Worm (Caenorhabditis elegans) whole organism, L2 larva: ENCODE measurements around the gene acp-2.

Experiments
- F13H6.1 ChIP-seq: sonication (generic microtip); optimal IDR thresholded peaks from 2 replicates; lab custom pipeline; 2016; ENCODE audit warnings: missing genetic modification characterization, missing compliant biosample characterization
- Y55F3AM.14 ChIP-seq: fragments of 200-800 bp; sonication (Bioruptor generic); optimal IDR thresholded peaks from 2 replicates; lab custom pipeline; 2018; ENCODE audit warnings: mild to moderate bottlenecking, missing genetic modification characterization, missing compliant biosample characterization
- ZK546.5 ChIP-seq: sonication (generic microtip); optimal IDR thresholded peaks from 2 replicates; lab custom pipeline; 2017; ENCODE audit warnings: missing biosample characterization, missing genetic modification characterization
- aly-2 ChIP-seq: fragments of 150-350 bp; optimal IDR thresholded peaks from 2 replicates; lab custom pipeline; 2014; ENCODE audit warnings: missing biosample characterization, missing genetic modification characterization
- ama-1 ChIP-seq: fragments of 150-350 bp; optimal IDR thresholded peaks from 2 replicates; lab custom pipeline; 2018; ENCODE audit warnings: inconsistent platforms
- blmp-1 ChIP-seq: sonication (generic microtip); optimal IDR thresholded peaks from 2 replicates; lab custom pipeline; 2017; ENCODE audit warnings: missing genetic modification characterization, mild to moderate bottlenecking, missing compliant biosample characterization, antibody characterized with exemption, moderate library complexity; ENCODE audit not compliant: insufficient read depth
- ceh-16 ChIP-seq: fragments of 150-350 bp; optimal IDR thresholded peaks from 2 replicates; lab custom pipeline; 2014; ENCODE audit warnings: missing biosample characterization, missing genetic modification characterization
- ceh-82 ChIP-seq: fragments of 150-350 bp; optimal IDR thresholded peaks from 2 replicates; lab custom pipeline; 2014; ENCODE audit warnings: missing biosample characterization, missing genetic modification characterization
- crh-2 ChIP-seq: sonication (generic microtip); optimal IDR thresholded peaks from 2 replicates; lab custom pipeline; 2017; ENCODE audit warnings: missing biosample characterization, missing genetic modification characterization
- egl-27 ChIP-seq: sonication (generic microtip); optimal IDR thresholded peaks from 3 replicates; lab custom pipeline; 2017; ENCODE audit warnings: missing biosample characterization, missing genetic modification reagents, missing genetic modification characterization
- elt-1 ChIP-seq: fragments of 150-350 bp; optimal IDR thresholded peaks from 2 replicates; lab custom pipeline; 2014; ENCODE audit warnings: missing biosample characterization, missing genetic modification characterization
- elt-3 ChIP-seq: sonication (generic microtip); optimal IDR thresholded peaks from 2 replicates; lab custom pipeline; 2017; ENCODE audit warnings: missing biosample characterization, missing genetic modification characterization
- fos-1 ChIP-seq: fragments of 150-350 bp; optimal IDR thresholded peaks from 2 replicates; lab custom pipeline; 2014; ENCODE audit warnings: missing biosample characterization, missing genetic modification characterization
- lin-11 ChIP-seq: fragments of 150-350 bp; sonication (generic microtip); optimal IDR thresholded peaks from 2 replicates; lab custom pipeline; 2014; ENCODE audit warnings: missing biosample characterization, missing genetic modification characterization, inconsistent platforms, mixed read lengths
- lsy-2 ChIP-seq, 2 experiments: fragments of 150-350 bp in 1 of 2; sonication (generic microtip) in 1 of 2; optimal IDR thresholded peaks; 2 replicates each; lab custom pipeline; 2014 to 2017; ENCODE audit warnings: missing biosample characterization in 2 of 2, missing genetic modification characterization in 2 of 2
- mab-5 ChIP-seq: fragments of 150-350 bp; optimal IDR thresholded peaks from 2 replicates; lab custom pipeline; 2014; ENCODE audit warnings: missing biosample characterization, missing genetic modification characterization
- mbf-1 ChIP-seq: sonication (generic microtip); optimal IDR thresholded peaks from 2 replicates; lab custom pipeline; 2017; ENCODE audit warnings: missing biosample characterization, missing genetic modification characterization
- nhr-10 ChIP-seq: sonication (generic microtip); optimal IDR thresholded peaks from 2 replicates; lab custom pipeline; 2017; ENCODE audit warnings: missing biosample characterization, missing genetic modification characterization
- nhr-11 ChIP-seq: fragments of 150-350 bp; optimal IDR thresholded peaks from 2 replicates; lab custom pipeline; 2014; ENCODE audit warnings: missing biosample characterization, missing genetic modification characterization
- nhr-21 ChIP-seq: fragments of 150-350 bp; optimal IDR thresholded peaks from 2 replicates; lab custom pipeline; 2014; ENCODE audit warnings: missing biosample characterization, missing genetic modification characterization
- nhr-237 ChIP-seq: fragments of 150-350 bp; optimal IDR thresholded peaks from 2 replicates; lab custom pipeline; 2014; ENCODE audit warnings: missing biosample characterization, missing genetic modification characterization
- nhr-6 ChIP-seq: fragments of 150-350 bp; optimal IDR thresholded peaks from 2 replicates; lab custom pipeline; 2014; ENCODE audit warnings: missing biosample characterization, missing genetic modification characterization
- nhr-77 ChIP-seq: fragments of 150-350 bp; optimal IDR thresholded peaks from 2 replicates; lab custom pipeline; 2014; ENCODE audit warnings: missing biosample characterization, missing genetic modification characterization
- sem-4 ChIP-seq: fragments of 150-350 bp; optimal IDR thresholded peaks from 2 replicates; lab custom pipeline; 2014; ENCODE audit warnings: missing biosample characterization, missing genetic modification reagents, missing genetic modification characterization
- skn-1 ChIP-seq: sonication (generic microtip); optimal IDR thresholded peaks from 2 replicates; lab custom pipeline; 2017; ENCODE audit warnings: missing biosample characterization, missing genetic modification characterization
- sma-3 ChIP-seq: sonication (generic microtip); optimal IDR thresholded peaks from 2 replicates; lab custom pipeline; 2016; ENCODE audit warnings: missing genetic modification reagents, missing genetic modification characterization, missing compliant biosample characterization
- sma-9 ChIP-seq, 2 experiments: fragments of 150-350 bp in 1 of 2; sonication (generic microtip) in 1 of 2; optimal IDR thresholded peaks; 2 replicates each; lab custom pipeline; 2014 to 2016; ENCODE audit warnings: missing genetic modification characterization in 2 of 2, mild to moderate bottlenecking in 1 of 2, missing biosample characterization in 1 of 2, missing compliant biosample characterization in 1 of 2, missing genetic modification reagents in 1 of 2, moderate library complexity in 1 of 2
- snpc-4 ChIP-seq: fragments of 150-350 bp; optimal IDR thresholded peaks from 2 replicates; lab custom pipeline; 2014; ENCODE audit warnings: missing biosample characterization, missing genetic modification characterization
- unc-39 ChIP-seq: fragments of 150-350 bp; optimal IDR thresholded peaks from 2 replicates; lab custom pipeline; 2014; ENCODE audit warnings: missing biosample characterization, missing genetic modification characterization
- unc-55 ChIP-seq: fragments of 150-350 bp; sonication (generic microtip); optimal IDR thresholded peaks from 3 replicates; lab custom pipeline; 2014; ENCODE audit warnings: missing biosample characterization, missing genetic modification reagents, missing genetic modification characterization
- zag-1 ChIP-seq: fragments of 150-350 bp; optimal IDR thresholded peaks from 2 replicates; lab custom pipeline; 2014; ENCODE audit warnings: missing biosample characterization, missing genetic modification characterization
- ztf-11 ChIP-seq: sonication (generic microtip); optimal IDR thresholded peaks from 2 replicates; lab custom pipeline; 2017; ENCODE audit warnings: missing biosample characterization, missing genetic modification characterization

Gene acp-2

ce11 chrII:8396041-8396440, 35.8 kb downstream of the acp-2 start, which contains the start of gene F49E12.7:
TSS of gene F49E12.7 (minus strand) at chrII:8396141.
- TF ChIP-seq crh-2, result no peak
- TF ChIP-seq nhr-237 (tag; lab: Kevin White, UChicago), result no peak
- no peak for TF ChIP-seq mbf-1
- TF ChIP-seq sma-3 (GFP tag; lab: Kevin White, UChicago), result no peak
- TF ChIP-seq zag-1, result no peak
- TF ChIP-seq nhr-77, result no peak
- no peak for TF ChIP-seq nhr-10

- TF ChIP-seq skn-1 (tag; lab: Kevin White, UChicago) (no peak), fos-1 (tag; lab: Kevin White, UChicago) (no peak), elt-1 (tag; lab: Kevin White, UChicago) (no peak), snpc-4 (tag; lab: Kevin White, UChicago) (no peak), sem-4 (tag; lab: Kevin White, UChicago) (no peak), nhr-6 (tag; lab: Kevin White, UChicago) (no peak), mab-5 (tag; lab: Kevin White, UChicago) (no peak), ZK546.5 (no peak), ceh-16 (no peak), sma-3 (GFP tag; lab: Kevin White, UChicago) (no peak)
- TF ChIP-seq, all 48 proteins: peak for 0
These were observed 37.6 kb downstream of the acp-2 start, which contains the start of gene F49E12.8 for ce11 chrII:8394205-8394604. TSS of gene F49E12.8 (minus strand) at chrII:8394305.

ce11 chrII:8392215-8392614, 39.6 kb downstream of the acp-2 start:
- TF ChIP-seq lin-11 (tag; lab: Kevin White, UChicago), result no peak
- TF ChIP-seq nhr-10, result no peak
- TF ChIP-seq elt-3 (tag; lab: Kevin White, UChicago), result no peak
- TF ChIP-seq blmp-1 (tag; lab: Kevin White, UChicago), result no peak
- no peak for TF ChIP-seq ama-1 (lab: Kevin White, UChicago)
- TF ChIP-seq fos-1 (tag; lab: Kevin White, UChicago), result peak; percentile 55

- TF ChIP-seq snpc-4 (tag; lab: Kevin White, UChicago), result no peak
- TF ChIP-seq aly-2, result no peak
- peak; percentile 54 for TF ChIP-seq fos-1 (tag; lab: Kevin White, UChicago)
These were observed 41.1 kb downstream of the acp-2 start, which contains the start of gene F49E12.10 for ce11 chrII:8390751-8391150. TSS of gene F49E12.10 (plus strand) at chrII:8391051.

- TF ChIP-seq lsy-2 (tag; optimal IDR thresholded peaks at IDR 0.05; lab: Kevin White, UChicago) (no peak), crh-2 (peak; percentile 23), sma-9 (GFP tag; optimal IDR thresholded peaks at IDR 0.05; lab: Kevin White, UChicago) (peak; percentile 69), sma-9 (tag; optimal IDR thresholded peaks at IDR 0.05; lab: Kevin White, UChicago) (no peak), unc-55 (GFP tag; lab: Kevin White, UChicago) (no peak), skn-1 (tag; lab: Kevin White, UChicago) (peak; percentile 22), fos-1 (tag; lab: Kevin White, UChicago) (peak; percentile 91)
These were observed 43.8 kb downstream of the acp-2 start, which contains the start of gene drd-1 for ce11 chrII:8388001-8388513. TSS of gene drd-1 (plus strand) at chrII:8388051.

- TF ChIP-seq fos-1 (tag; lab: Kevin White, UChicago), result peak; percentile 78
- peak; percentile 13 for TF ChIP-seq sma-9 (GFP tag; optimal IDR thresholded peaks at IDR 0.05; lab: Kevin White, UChicago)
- TF ChIP-seq sma-9 (tag; optimal IDR thresholded peaks at IDR 0.05; lab: Kevin White, UChicago), result no peak
- no peak for TF ChIP-seq nhr-10
- TF ChIP-seq unc-39 (tag; lab: Kevin White, UChicago), result no peak
- no peak for TF ChIP-seq nhr-21 (tag; lab: Kevin White, UChicago)
- TF ChIP-seq nhr-11 (tag; lab: Kevin White, UChicago), result no peak
These were observed 45.0 kb downstream of the acp-2 start for ce11 chrII:8386897-8387296.

- TF ChIP-seq ztf-11 (tag; lab: Kevin White, UChicago) (no peak), crh-2 (no peak), nhr-10 (no peak), skn-1 (tag; lab: Kevin White, UChicago) (no peak), elt-3 (tag; lab: Kevin White, UChicago) (no peak), sma-9 (GFP tag; optimal IDR thresholded peaks at IDR 0.05; lab: Kevin White, UChicago) (no peak), sma-9 (tag; optimal IDR thresholded peaks at IDR 0.05; lab: Kevin White, UChicago) (no peak), nhr-21 (tag; lab: Kevin White, UChicago) (no peak), ZK546.5 (no peak), ceh-82 (tag; lab: Kevin White, UChicago) (no peak), blmp-1 (tag; lab: Kevin White, UChicago) (no peak), Y55F3AM.14 (GFP tag; lab: Kevin White, UChicago) (no peak), egl-27 (tag; lab: Kevin White, UChicago) (no peak), F13H6.1 (tag; lab: Kevin White, UChicago) (no peak), zag-1 (no peak)
- TF ChIP-seq, all 48 proteins: peak for 0
These were observed 46.3 kb downstream of the acp-2 start for ce11 chrII:8385561-8385960.
